Fruit fly (Drosophila melanogaster) whole organism, embryonic: ENCODE results near the gene mwh.

Experiments used
- Atf-2 ChIP-seq: fragments of 200-800 bp; sonication (Bioruptor generic); optimal IDR thresholded peaks from 2 replicates; lab custom pipeline; 2016; ENCODE audit warnings: missing biosample characterization, missing genetic modification characterization
- B-H2 ChIP-seq: fragments of 200-800 bp; sonication (Bioruptor generic); optimal IDR thresholded peaks from 2 replicates; lab custom pipeline; 2018; ENCODE audit warnings: missing biosample characterization, mild to moderate bottlenecking, missing genetic modification characterization
- CG11695 ChIP-seq: fragments of 200-800 bp; sonication (Bioruptor generic); IDR thresholded peaks from 3 replicates; pipeline ENCODE4 v1.3.6; 2022; ENCODE audit warnings: missing biosample characterization, missing genetic modification characterization
- CG12155 ChIP-seq: fragments of 200-800 bp; sonication (Bioruptor generic); optimal IDR thresholded peaks from 3 replicates; lab custom pipeline; 2016; ENCODE audit warnings: missing biosample characterization, missing genetic modification characterization
- CG14965 ChIP-seq: fragments of 200-800 bp; sonication (Bioruptor generic); optimal IDR thresholded peaks from 2 replicates; lab custom pipeline; 2016; ENCODE audit warnings: missing biosample characterization, missing genetic modification characterization, borderline replicate concordance
- CG15696 ChIP-seq: fragments of 200-800 bp; sonication (Bioruptor generic); optimal IDR thresholded peaks from 2 replicates; lab custom pipeline; 2019; ENCODE audit warnings: missing biosample characterization, mild to moderate bottlenecking, missing genetic modification characterization, moderate library complexity
- CG16779 ChIP-seq: fragments of 200-800 bp; sonication (Bioruptor generic); IDR thresholded peaks from 2 replicates; pipeline ENCODE4 v1.3.6; 2022; ENCODE audit warnings: missing biosample characterization, missing genetic modification characterization
- CG30431 ChIP-seq: fragments of 200-800 bp; sonication (Bioruptor generic); optimal IDR thresholded peaks from 2 replicates; lab custom pipeline; 2017; ENCODE audit warnings: missing biosample characterization, missing genetic modification characterization
- CG33213 ChIP-seq: fragments of 200-800 bp; sonication (Bioruptor generic); optimal IDR thresholded peaks from 3 replicates; lab custom pipeline; 2016; ENCODE audit warnings: missing biosample characterization, missing genetic modification characterization
- CG3995 ChIP-seq: fragments of 200-800 bp; sonication (Bioruptor generic); optimal IDR thresholded peaks from 3 replicates; lab custom pipeline; 2016; ENCODE audit warnings: missing biosample characterization, missing genetic modification characterization
- CG7372 ChIP-seq: fragments of 200-800 bp; sonication (Bioruptor generic); IDR thresholded peaks from 2 replicates; pipeline ENCODE4 v1.3.6; 2022; ENCODE audit warnings: missing biosample characterization, missing genetic modification characterization
- Dad ChIP-seq: fragments of 200-800 bp; sonication (Bioruptor generic); optimal IDR thresholded peaks from 3 replicates; lab custom pipeline; 2016; ENCODE audit warnings: missing biosample characterization, missing genetic modification characterization
- Med ChIP-seq: fragments of 200-800 bp; sonication (Bioruptor generic); peaks from one replicate; lab custom pipeline; 2016; ENCODE audit warnings: missing biosample characterization, missing genetic modification characterization, mild to moderate bottlenecking, inconsistent platforms, moderate library complexity
- Nf-YC ChIP-seq: fragments of 200-800 bp; optimal IDR thresholded peaks from 3 replicates; lab custom pipeline; 2019; ENCODE audit warnings: missing biosample characterization, mild to moderate bottlenecking, missing genetic modification characterization, moderate library complexity
- Scr ChIP-seq: fragments of 200-800 bp; sonication (Bioruptor generic); IDR thresholded peaks from 2 replicates; pipeline ENCODE4 v1.3.6; 2022; ENCODE audit warnings: missing biosample characterization, missing genetic modification characterization; ENCODE audit not compliant: partially characterized antibody
- al ChIP-seq: fragments of 200-800 bp; sonication (Bioruptor generic); IDR thresholded peaks from 2 replicates; pipeline ENCODE4 v1.3.6; 2022; ENCODE audit warnings: missing biosample characterization, missing genetic modification characterization
- bcd ChIP-seq: fragments of 200-800 bp; sonication (Bioruptor generic); optimal IDR thresholded peaks from 2 replicates; lab custom pipeline; 2017; ENCODE audit warnings: missing biosample characterization, mild to moderate bottlenecking, missing genetic modification characterization
- br ChIP-seq: fragments of >200 bp; optimal IDR thresholded peaks from 2 replicates; lab custom pipeline; 2017
- bsh ChIP-seq, 2 experiments: fragments of 200-800 bp; sonication (Bioruptor generic); optimal IDR thresholded peaks; 2 replicates each; lab custom pipeline; 2017 to 2018; ENCODE audit warnings: mild to moderate bottlenecking in 2 of 2, missing biosample characterization in 2 of 2, missing genetic modification characterization in 2 of 2, moderate library complexity in 1 of 2
- ci ChIP-seq: fragments of 200-800 bp; sonication (Bioruptor generic); IDR thresholded peaks from 3 replicates; pipeline ENCODE4 v1.3.6; 2022; ENCODE audit warnings: missing biosample characterization, missing genetic modification characterization
- row ChIP-seq: fragments of 200-800 bp; sonication (Bioruptor generic); IDR thresholded peaks from 3 replicates; pipeline ENCODE4 v1.3.6; 2022; ENCODE audit warnings: missing biosample characterization, missing genetic modification characterization
- slbo ChIP-seq: fragments of 200-800 bp; sonication (Bioruptor generic); IDR thresholded peaks from 2 replicates; pipeline ENCODE4 v1.3.6; 2022; ENCODE audit warnings: missing biosample characterization, missing genetic modification characterization
- zf30C ChIP-seq: fragments of 200-800 bp; sonication (Bioruptor generic); optimal IDR thresholded peaks from 3 replicates; lab custom pipeline; 2018; ENCODE audit warnings: missing biosample characterization, mild to moderate bottlenecking, missing genetic modification characterization

Gene mwh

dm6 chr3L:1280890-1281622 lies 80.5 kb downstream of the mwh start (continued):
- no peak for TF ChIP-seq CG11695
- TF ChIP-seq slbo (GFP tag; lab: Robert Waterston, UW) = peak; percentile 37; the same call in 1 of the 2 replicates
- peak; percentile 20; the same call in 1 of the 3 replicates for TF ChIP-seq row (GFP tag; lab: Robert Waterston, UW)
- TF ChIP-seq B-H2 (GFP tag; lab: Kevin White, UChicago) = no peak
- TF ChIP-seq Scr = no peak
- no peak for TF ChIP-seq zf30C
- no peak for TF ChIP-seq CG30431 (GFP tag; lab: Kevin White, UChicago)
- TF ChIP-seq CG33213 (GFP tag; lab: Kevin White, UChicago) = no peak
- TF ChIP-seq CG3995 (GFP tag; lab: Kevin White, UChicago) = no peak
- TF ChIP-seq Dad (GFP tag; lab: Kevin White, UChicago) = no peak
- TF ChIP-seq Nf-YC (tag; lab: Kevin White, UChicago) = no peak
- no peak for TF ChIP-seq CG12155 (GFP tag; lab: Kevin White, UChicago)
- no peak for TF ChIP-seq al (GFP tag; lab: Robert Waterston, UW)
- TF ChIP-seq CG7372 (GFP tag; lab: Robert Waterston, UW) = no peak
- TF ChIP-seq Med (GFP tag; lab: Kevin White, UChicago) = peak; percentile 71
- TF ChIP-seq CG16779 = no peak
- no peak for TF ChIP-seq bsh (GFP tag; optimal IDR thresholded peaks at IDR 0.05; lab: Kevin White, UChicago)
- no peak for TF ChIP-seq ci
- TF ChIP-seq CG14965 (GFP tag; lab: Kevin White, UChicago) = no peak
- no peak for TF ChIP-seq bcd
- no peak for TF ChIP-seq CG15696 (tag; lab: Kevin White, UChicago)
- TF ChIP-seq Atf-2 (GFP tag; lab: Kevin White, UChicago) = no peak
- TF ChIP-seq br (lab: Kevin White, UChicago) = no peak
